Worm (Caenorhabditis elegans) whole organism, young adult: Measurements from ENCODE around the gene F19F10.3.

Experiments
- F33H1.4 ChIP-seq: fragments of 200-800 bp; sonication (Bioruptor generic); IDR thresholded peaks from 2 replicates; pipeline ENCODE4 v1.3.6; 2022; ENCODE audit warnings: missing genetic modification reagents, missing genetic modification characterization, missing compliant biosample characterization
- Y53G8AR.9 ChIP-seq: fragments of 200-800 bp; sonication (Bioruptor generic); conservative IDR thresholded peaks from 2 replicates; pipeline ENCODE4 v1.3.6; 2022; ENCODE audit warnings: missing genetic modification reagents, missing genetic modification characterization, missing compliant biosample characterization
- Y56A3A.18 ChIP-seq: fragments of 200-800 bp; sonication (Bioruptor generic); IDR thresholded peaks from 2 replicates; pipeline ENCODE4 v1.3.6; 2022; ENCODE audit warnings: missing genetic modification reagents, missing genetic modification characterization, missing compliant biosample characterization
- aptf-2 ChIP-seq: fragments of 200-800 bp; sonication (Bioruptor generic); conservative IDR thresholded peaks from 2 replicates; pipeline ENCODE4 v1.3.6; 2022; ENCODE audit warnings: missing genetic modification reagents, missing genetic modification characterization, missing compliant biosample characterization
- bed-1 ChIP-seq: fragments of 200-800 bp; sonication (Bioruptor generic); IDR thresholded peaks from 2 replicates; pipeline ENCODE4 v1.3.6; 2022; ENCODE audit warnings: missing genetic modification reagents, missing genetic modification characterization, missing compliant biosample characterization
- dox-1 ChIP-seq: fragments of 200-800 bp; sonication (Bioruptor generic); IDR thresholded peaks from 2 replicates; pipeline ENCODE4 v1.3.6; 2022; ENCODE audit warnings: missing genetic modification reagents, missing genetic modification characterization, missing compliant biosample characterization
- dpl-1 ChIP-seq: fragments of 150-350 bp; optimal IDR thresholded peaks from 2 replicates; lab custom pipeline; 2014; ENCODE audit warnings: missing biosample characterization, missing genetic modification reagents, missing genetic modification characterization
- ets-4 ChIP-seq: fragments of 200-800 bp; sonication (Bioruptor generic); optimal IDR thresholded peaks from 2 replicates; lab custom pipeline; 2018; ENCODE audit warnings: mild to moderate bottlenecking, missing genetic modification characterization, missing compliant biosample characterization
- hrde-1 ChIP-seq: sonication (generic microtip); optimal IDR thresholded peaks from 2 replicates; lab custom pipeline; 2016; ENCODE audit warnings: missing genetic modification characterization, mild to moderate bottlenecking, missing compliant biosample characterization, moderate library complexity, missing genotype, missing genetic modification reagents, borderline replicate concordance
- lin-35 ChIP-seq, 3 experiments: fragments of 150-350 bp in 2 of 3; sonication (generic microtip) in 1 of 3; optimal IDR thresholded peaks; 2 replicates each; lab custom pipeline; 2014 to 2018; ENCODE audit warnings: missing biosample characterization in 3 of 3, missing genetic modification characterization in 3 of 3, missing genetic modification reagents in 3 of 3
- nhr-80 ChIP-seq: sonication (generic microtip); optimal IDR thresholded peaks from 2 replicates; lab custom pipeline; 2016; ENCODE audit warnings: missing genetic modification characterization, missing compliant biosample characterization
- repo-1 ChIP-seq: sonication (generic microtip); optimal IDR thresholded peaks from 2 replicates; lab custom pipeline; 2017; ENCODE audit warnings: mild to moderate bottlenecking, missing genetic modification characterization, missing compliant biosample characterization
- sea-2 ChIP-seq: fragments of 200-800 bp; sonication (Bioruptor generic); IDR thresholded peaks from 2 replicates; pipeline ENCODE4 v1.3.6; 2022; ENCODE audit warnings: missing genetic modification characterization, missing compliant biosample characterization
- ztf-3 ChIP-seq: fragments of 200-800 bp; sonication (Bioruptor generic); optimal IDR thresholded peaks from 2 replicates; lab custom pipeline; 2018; ENCODE audit warnings: mild to moderate bottlenecking, missing genetic modification characterization, missing compliant biosample characterization

ce11 chrV:7598269-7598668 is 46.3 kb downstream of the F19F10.3 start, which contains the start of gene C50E3.7:
- no peak for TF ChIP-seq sea-2
- TF ChIP-seq nhr-80 (tag; lab: Kevin White, UChicago) = no peak
- TF ChIP-seq ets-4 (GFP tag; lab: Kevin White, UChicago) = no peak
- TF ChIP-seq Y53G8AR.9 (GFP tag; lab: Robert Waterston, UW) = no peak
- no peak for TF ChIP-seq aptf-2 (GFP tag; lab: Robert Waterston, UW)
- no peak for TF ChIP-seq dox-1
- TF ChIP-seq Y56A3A.18 (GFP tag; lab: Robert Waterston, UW) = no peak
- TF ChIP-seq lin-35 (GFP tag; optimal IDR thresholded peaks at IDR 0.05; lab: Kevin White, UChicago) = no peak
- no peak for TF ChIP-seq F33H1.4 (GFP tag; lab: Robert Waterston, UW)
- TF ChIP-seq dpl-1 = no peak
- no peak for TF ChIP-seq repo-1 (tag; lab: Kevin White, UChicago)
- TF ChIP-seq bed-1 = no peak
- no peak for TF ChIP-seq hrde-1
- no peak for TF ChIP-seq ztf-3
